Worm (Caenorhabditis elegans) whole organism, L4 larva: ENCODE measurements around the gene nhr-87.
"Not testable (repeated sequence)": the region's sequence is repeated elsewhere in the genome, so short reads cannot be mapped to it uniquely, and the experiment has no call there.

Experiments used
- F10B5.3 ChIP-seq: sonication (generic microtip); optimal IDR thresholded peaks from 2 replicates; lab custom pipeline; 2016; ENCODE audit warnings: mild to moderate bottlenecking, missing genetic modification characterization, missing compliant biosample characterization
- ZK337.2 ChIP-seq: fragments of 200-800 bp; sonication (Bioruptor generic); IDR thresholded peaks from 2 replicates; pipeline ENCODE4 v1.3.6; 2022; ENCODE audit warnings: missing genetic modification reagents, missing genetic modification characterization, missing compliant biosample characterization
- ZK546.5 ChIP-seq, 2 experiments: sonication (generic microtip); optimal IDR thresholded peaks; 2 replicates each; lab custom pipeline; 2017; ENCODE audit warnings: missing biosample characterization in 2 of 2, missing genetic modification characterization in 2 of 2
- aha-1 ChIP-seq: fragments of 150-350 bp; peaks from one replicate; lab custom pipeline; 2014; ENCODE audit warnings: missing biosample characterization, missing genetic modification characterization
- arid-1 ChIP-seq: fragments of 200-800 bp; sonication (Bioruptor generic); conservative IDR thresholded peaks from 2 replicates; pipeline ENCODE4 v1.3.6; 2022; ENCODE audit warnings: missing genetic modification reagents, missing genetic modification characterization, missing compliant biosample characterization
- attf-4 ChIP-seq: sonication (generic microtip); optimal IDR thresholded peaks from 3 replicates; lab custom pipeline; 2017; ENCODE audit warnings: missing biosample characterization, missing genetic modification characterization
- ceh-28 ChIP-seq: fragments of 150-350 bp; optimal IDR thresholded peaks from 2 replicates; lab custom pipeline; 2014; ENCODE audit warnings: missing biosample characterization, missing genetic modification reagents, missing genetic modification characterization
- ceh-62 ChIP-seq: sonication (generic microtip); optimal IDR thresholded peaks from 2 replicates; lab custom pipeline; 2017; ENCODE audit warnings: missing biosample characterization, missing genetic modification characterization
- daf-16 ChIP-seq, 3 experiments: sonication (generic microtip); optimal IDR thresholded peaks; 2 replicates each; lab custom pipeline; 2016 to 2017; ENCODE audit warnings: missing genetic modification characterization in 3 of 3, missing genetic modification reagents in 3 of 3, mild to moderate bottlenecking in 2 of 3, missing compliant biosample characterization in 2 of 3, missing biosample characterization in 1 of 3, moderate library complexity in 1 of 3
- dve-1 ChIP-seq: sonication (generic microtip); optimal IDR thresholded peaks from 2 replicates; lab custom pipeline; 2017; ENCODE audit warnings: antibody characterized with exemption, mild to moderate bottlenecking, missing genetic modification characterization, missing compliant biosample characterization; ENCODE audit not compliant: insufficient read depth
- hif-1 ChIP-seq, 2 experiments: sonication (generic microtip); optimal IDR thresholded peaks; 2 replicates each; lab custom pipeline; 2016 to 2017; ENCODE audit warnings: missing compliant biosample characterization in 2 of 2, missing genetic modification characterization in 2 of 2, missing genetic modification reagents in 2 of 2, missing genotype in 2 of 2, mild to moderate bottlenecking in 1 of 2
- hlh-11 ChIP-seq: fragments of 200-800 bp; sonication (Bioruptor generic); optimal IDR thresholded peaks from 2 replicates; lab custom pipeline; 2018; ENCODE audit warnings: mild to moderate bottlenecking, missing genetic modification characterization, missing compliant biosample characterization
- hlh-30 ChIP-seq: sonication (generic microtip); optimal IDR thresholded peaks from 2 replicates; lab custom pipeline; 2017; ENCODE audit warnings: antibody characterized with exemption, mild to moderate bottlenecking, missing genetic modification characterization, missing compliant biosample characterization; ENCODE audit not compliant: insufficient read depth
- hmg-1.1 ChIP-seq: fragments of 200-800 bp; sonication (Bioruptor generic); IDR thresholded peaks from 2 replicates; pipeline ENCODE4 v1.3.6; 2022; ENCODE audit warnings: missing genetic modification reagents, missing genetic modification characterization, missing compliant biosample characterization
- mdl-1 ChIP-seq, 2 experiments: fragments of 150-350 bp in 1 of 2; sonication (generic microtip) in 1 of 2; optimal IDR thresholded peaks; 2 replicates each; lab custom pipeline; 2014 to 2017; ENCODE audit warnings: missing biosample characterization in 2 of 2, missing genetic modification characterization in 2 of 2
- mes-2 ChIP-seq: sonication (generic microtip); optimal IDR thresholded peaks from 2 replicates; lab custom pipeline; 2016; ENCODE audit warnings: missing genotype, mild to moderate bottlenecking, missing genetic modification characterization, missing compliant biosample characterization; ENCODE audit not compliant: poor library complexity, severe bottlenecking
- mxl-3 ChIP-seq: fragments of 200-800 bp; sonication (Bioruptor generic); optimal IDR thresholded peaks from 2 replicates; lab custom pipeline; 2018; ENCODE audit warnings: mild to moderate bottlenecking, missing genetic modification characterization, missing compliant biosample characterization
- nhr-102 ChIP-seq: sonication (generic microtip); optimal IDR thresholded peaks from 2 replicates; lab custom pipeline; 2016; ENCODE audit warnings: mild to moderate bottlenecking, missing genetic modification characterization, moderate library complexity, missing compliant biosample characterization
- nhr-111 ChIP-seq: fragments of 200-800 bp; sonication (Bioruptor generic); optimal IDR thresholded peaks from 2 replicates; lab custom pipeline; 2018; ENCODE audit warnings: mild to moderate bottlenecking, missing genetic modification characterization, missing compliant biosample characterization
- nhr-28 ChIP-seq: fragments of 150-350 bp; optimal IDR thresholded peaks from 2 replicates; lab custom pipeline; 2014; ENCODE audit warnings: missing biosample characterization, missing genetic modification characterization
- nhr-48 ChIP-seq: sonication (generic microtip); optimal IDR thresholded peaks from 2 replicates; lab custom pipeline; 2016; ENCODE audit warnings: mild to moderate bottlenecking, missing genetic modification characterization, missing compliant biosample characterization
- pha-4 ChIP-seq, 2 experiments: fragments of 150-350 bp in 1 of 2; fragments of 200-800 bp in 1 of 2; sonication (Bioruptor generic) in 1 of 2; IDR thresholded peaks in 1 of 2; optimal IDR thresholded peaks in 1 of 2; 2 replicates each; pipeline versions ENCODE4 v1.3.6 to Lab custom; 2014 to 2022; ENCODE audit warnings: missing genetic modification characterization in 2 of 2, missing genetic modification reagents in 2 of 2, missing biosample characterization in 1 of 2, missing compliant biosample characterization in 1 of 2
- php-3 ChIP-seq: fragments of 200-800 bp; sonication (Bioruptor generic); IDR thresholded peaks from 2 replicates; pipeline ENCODE4 v1.3.6; 2022; ENCODE audit warnings: missing genetic modification reagents, missing genetic modification characterization, missing compliant biosample characterization
- set-16 ChIP-seq: fragments of 200-800 bp; sonication (Bioruptor generic); IDR thresholded peaks from 2 replicates; pipeline ENCODE4 v1.3.6; 2022; ENCODE audit warnings: missing genetic modification reagents, missing genetic modification characterization, missing compliant biosample characterization
- skn-1 ChIP-seq: fragments of 150-350 bp; optimal IDR thresholded peaks from 2 replicates; lab custom pipeline; 2014; ENCODE audit warnings: missing biosample characterization, missing genetic modification characterization
- unc-62 ChIP-seq, 3 experiments: fragments of 150-350 bp in 1 of 3; sonication (generic microtip); optimal IDR thresholded peaks in 2 of 3; peaks in 1 of 3; 1 replicate in 1 of 3; 2 replicates in 2 of 3; lab custom pipeline; 2014 to 2017; ENCODE audit warnings: missing biosample characterization in 3 of 3, missing genetic modification characterization in 3 of 3, missing genetic modification reagents in 3 of 3, missing genotype in 1 of 3
- zfp-3 ChIP-seq: fragments of 200-800 bp; sonication (Bioruptor generic); conservative IDR thresholded peaks from 2 replicates; pipeline ENCODE4 v1.3.6; 2022; ENCODE audit warnings: missing genetic modification reagents, missing genetic modification characterization, missing compliant biosample characterization
- zip-11 ChIP-seq: fragments of 200-800 bp; sonication (Bioruptor generic); IDR thresholded peaks from 2 replicates; pipeline ENCODE4 v1.3.6; 2022; ENCODE audit warnings: missing genetic modification characterization, missing compliant biosample characterization

nhr-87 gene

ce11 chrIV:1600784-1601183, 23.0 kb upstream of the nhr-87 start:
- TF ChIP-seq hif-1 (tag; optimal IDR thresholded peaks at IDR 0.05; lab: Kevin White, UChicago): no peak
- no peak for TF ChIP-seq mdl-1 (tag; optimal IDR thresholded peaks at IDR 0.05; lab: Kevin White, UChicago)
- TF ChIP-seq pha-4 (GFP tag; IDR thresholded peaks at IDR 0.05; lab: Robert Waterston, UW): no peak
- TF ChIP-seq pha-4 (tag; optimal IDR thresholded peaks at IDR 0.05; lab: Kevin White, UChicago): no peak
- TF ChIP-seq nhr-48 (tag; lab: Kevin White, UChicago): no peak
- TF ChIP-seq skn-1 (tag; lab: Kevin White, UChicago): no peak
- peak; percentile 59 for TF ChIP-seq aha-1
- no peak for TF ChIP-seq mxl-3 (GFP tag; lab: Kevin White, UChicago)
- TF ChIP-seq, all 104 proteins: peak for 1

DNA sequence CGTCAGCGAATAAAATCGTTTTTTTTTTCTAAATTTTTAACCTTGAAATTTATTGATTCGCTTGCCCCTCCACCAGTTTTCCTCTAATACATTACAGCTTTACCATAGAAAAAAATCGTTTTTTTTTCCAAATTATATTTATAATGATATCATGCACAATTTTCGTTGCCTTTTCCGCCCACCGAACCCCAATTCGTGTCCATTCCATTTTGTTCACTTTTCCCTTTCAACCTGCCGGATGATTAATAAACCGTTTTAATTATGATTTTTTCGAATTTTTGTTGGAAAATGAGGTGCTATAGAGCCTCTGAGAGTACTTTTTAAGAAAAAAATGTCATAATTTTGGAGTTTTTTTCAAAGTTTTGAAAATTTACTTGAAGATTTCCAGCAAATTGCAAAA, 22.5 kb upstream of the nhr-87 start, which contains the start of gene set-23:
Gene set-23 (plus strand): TSS at position 301 of the 400 bp plus-strand sequence.
- TF ChIP-seq hmg-1.1 (GFP tag; lab: Robert Waterston, UW): no peak
- TF ChIP-seq, all 104 proteins: peak for 0

DNA sequence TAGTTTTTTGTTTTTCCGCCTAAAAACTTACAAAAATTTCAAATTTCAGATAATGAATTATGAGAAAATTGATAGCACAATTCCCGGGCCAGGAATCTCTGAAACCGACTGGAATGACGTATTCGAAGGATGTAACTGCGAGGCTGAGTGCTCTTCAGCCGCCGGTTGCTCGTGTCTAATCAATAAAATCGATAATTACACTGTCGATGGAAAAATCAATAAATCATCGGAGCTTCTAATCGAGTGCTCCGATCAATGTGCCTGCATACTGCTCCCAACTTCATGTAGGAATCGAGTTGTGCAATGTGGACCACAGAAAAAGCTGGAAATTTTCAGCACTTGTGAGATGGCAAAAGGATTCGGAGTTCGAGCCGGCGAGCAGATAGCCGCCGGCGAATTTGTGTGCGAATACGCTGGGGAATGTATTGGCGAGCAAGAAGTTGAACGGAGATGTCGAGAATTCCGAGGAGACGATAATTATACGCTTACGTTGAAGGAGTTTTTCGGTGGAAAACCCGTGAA, 20.8 kb upstream of the nhr-87 start:
- TF ChIP-seq ceh-28 (tag; lab: Kevin White, UChicago): peak; percentile 87
- no peak for TF ChIP-seq ZK337.2 (GFP tag; lab: Robert Waterston, UW)
- TF ChIP-seq aha-1: peak; percentile 95
- TF ChIP-seq, all 104 proteins: peak for 2

- TF ChIP-seq F10B5.3 (tag; lab: Kevin White, UChicago) (no peak), unc-62 (GFP tag; optimal IDR thresholded peaks at IDR 0.05 in 1 of 2; lab: Kevin White, UChicago) (peak in 1 of 2 experiments; percentile 91), unc-62 (tag; optimal IDR thresholded peaks at IDR 0.05; lab: Kevin White, UChicago) (no peak)
Observed at ce11 chrIV:1605276-1605762, 18.5 kb upstream of the nhr-87 start, which contains the start of gene Y41D4B.11. Gene Y41D4B.11 (plus strand): TSS chrIV:1605712.

- not testable (repeated sequence) for TF ChIP-seq ceh-62 (tag; lab: Kevin White, UChicago); nhr-48 (tag; lab: Kevin White, UChicago); ZK546.5 (tag; optimal IDR thresholded peaks at IDR 0.05; lab: Kevin White, UChicago)
- TF ChIP-seq, all 104 proteins: peak for 0; not testable (repeated sequence) for 104
Observed at ce11 chrIV:1609973-1610372, 13.9 kb upstream of the nhr-87 start, which contains the start of gene dsl-3. Gene dsl-3 (plus strand): TSS chrIV:1610273.

- TF ChIP-seq hlh-30 (tag; lab: Kevin White, UChicago): peak; percentile 12
- TF ChIP-seq aha-1: peak; percentile 9
- TF ChIP-seq mes-2 (tag; lab: Kevin White, UChicago): peak; percentile 30
- TF ChIP-seq mdl-1 (tag; optimal IDR thresholded peaks at IDR 0.05; lab: Kevin White, UChicago): peak in 1 of 2 experiments; percentile 36
- TF ChIP-seq dve-1: peak; percentile 21
- TF ChIP-seq php-3: no peak
- no peak for TF ChIP-seq nhr-111 (GFP tag; lab: Kevin White, UChicago)
- TF ChIP-seq, all 104 proteins: peak for 5
Observed at ce11 chrIV:1613592-1613991, 10.2 kb upstream of the nhr-87 start, which contains the start of gene nhr-122. Gene nhr-122 (plus strand): TSS chrIV:1613892.

DNA sequence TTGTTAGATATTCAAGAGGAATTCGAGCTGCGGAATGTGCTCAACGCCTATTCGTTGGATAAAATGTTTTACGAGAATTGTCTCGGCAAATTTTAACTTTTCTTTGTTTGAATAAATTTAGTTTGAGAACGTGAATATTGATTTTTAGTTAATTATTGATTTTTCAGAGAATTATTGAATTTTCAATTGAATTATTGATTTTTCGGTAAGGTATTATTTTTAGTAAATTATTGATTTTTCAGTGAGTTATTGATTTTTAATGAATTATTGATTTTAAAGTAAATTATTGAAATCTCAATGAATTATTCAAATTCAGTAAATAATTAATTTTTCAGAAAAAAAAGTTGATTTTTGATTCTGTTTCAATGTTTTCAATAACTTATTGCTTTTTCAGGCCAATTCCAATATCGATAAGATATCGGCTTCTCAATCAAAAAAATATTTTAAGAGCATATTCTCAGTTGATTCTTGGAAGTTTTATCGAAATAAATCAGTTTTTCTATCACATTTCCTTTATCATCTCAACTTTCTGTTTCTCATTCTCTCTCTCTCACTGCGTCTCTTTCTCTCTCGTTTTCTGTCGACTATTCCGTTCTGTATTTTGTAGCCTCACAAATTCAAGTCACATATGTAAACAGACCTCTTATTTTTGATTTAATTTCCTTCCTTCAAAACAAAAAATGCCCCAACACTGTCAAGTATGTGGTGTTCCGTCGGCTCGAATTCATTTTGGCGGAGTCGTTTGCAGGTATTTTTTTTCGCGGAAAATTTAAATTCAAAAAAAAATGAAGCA, 4.1 kb upstream of the nhr-87 start, which contains the start of gene nhr-92:
Gene nhr-92 (plus strand): TSS at position 576 of the 793 bp plus-strand sequence.
- TF ChIP-seq nhr-28 (tag; lab: Kevin White, UChicago) (peak; percentile 99), zip-11 (GFP tag; lab: Robert Waterston, UW) (no peak), zfp-3 (GFP tag; lab: Robert Waterston, UW) (no peak), aha-1 (peak; percentile 47), dve-1 (peak; percentile 53), arid-1 (GFP tag; lab: Robert Waterston, UW) (no peak), pha-4 (GFP tag; IDR thresholded peaks at IDR 0.05; lab: Robert Waterston, UW) (no peak), pha-4 (tag; optimal IDR thresholded peaks at IDR 0.05; lab: Kevin White, UChicago) (no peak), hlh-11 (peak; percentile 8), set-16 (GFP tag; lab: Robert Waterston, UW) (no peak), attf-4 (no peak), ZK546.5 (tag; optimal IDR thresholded peaks at IDR 0.05; lab: Kevin White, UChicago) (no peak), hlh-30 (tag; lab: Kevin White, UChicago) (peak; percentile 37), ceh-28 (tag; lab: Kevin White, UChicago) (peak; percentile 91), mes-2 (tag; lab: Kevin White, UChicago) (peak; percentile 29), daf-16 (GFP tag; optimal IDR thresholded peaks at IDR 0.05; lab: Kevin White, UChicago) (no peak), daf-16 (tag; optimal IDR thresholded peaks at IDR 0.05; lab: Kevin White, UChicago) (peak; percentile 89), nhr-102 (tag; lab: Kevin White, UChicago) (no peak)
- TF ChIP-seq, all 104 proteins: peak for 8
